Fruit fly (Drosophila melanogaster): ENCODE results near the gene RpS21.

Gene RpS21

DNA sequence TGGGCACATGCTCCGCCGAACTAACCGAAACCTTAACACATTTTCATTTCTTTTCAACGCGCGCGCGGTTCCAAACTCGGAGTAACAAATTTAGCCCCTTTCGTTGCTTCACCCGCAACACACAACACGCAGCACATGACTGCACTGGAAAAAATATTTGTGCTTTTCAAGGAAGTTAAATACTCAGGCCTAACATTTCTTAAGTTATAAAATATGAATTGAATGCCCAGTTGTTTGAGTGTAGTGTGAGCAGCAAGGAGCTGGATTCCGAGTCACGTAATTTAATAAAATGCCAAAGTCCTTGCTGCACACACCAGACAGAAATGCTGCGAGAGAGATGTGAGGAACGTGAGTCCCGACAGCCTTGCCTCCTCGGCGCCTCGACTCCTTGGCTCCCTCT, 45.6 kb downstream of the RpS21 start (continued):
- TF ChIP-seq lola (GFP tag; optimal IDR thresholded peaks at IDR 0.05) (no peak), aop (GFP tag; IDR thresholded peaks at IDR 0.05) (no peak), abd-A (tag; optimal IDR thresholded peaks at IDR 0.05) (peak; percentile 0), jigr1 (GFP tag; IDR thresholded peaks at IDR 0.05) (no peak), Bgb (GFP tag; IDR thresholded peaks at IDR 0.05; ENCODE audit: partially characterized antibody) (no peak)

DNA sequence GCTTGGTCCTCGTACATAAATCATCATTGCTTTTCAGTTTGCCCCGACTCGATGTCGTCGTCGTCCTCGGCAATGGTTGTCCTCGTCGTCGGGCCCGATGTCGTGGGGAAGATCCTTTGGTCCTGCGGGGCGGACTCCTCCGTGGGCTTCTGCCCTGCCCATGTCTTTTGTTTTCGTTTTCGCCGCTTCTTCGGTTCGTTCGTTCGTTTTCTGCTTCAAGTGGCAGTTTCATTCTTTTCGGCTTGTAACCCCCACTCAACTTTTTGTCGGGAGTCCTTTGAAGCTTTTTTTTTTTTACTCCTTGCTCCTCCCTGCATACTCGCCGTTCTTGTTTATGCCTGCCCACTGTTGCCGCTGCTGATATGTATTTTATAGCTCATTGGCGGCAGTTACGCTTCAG, 47.8 kb downstream of the RpS21 start:
- no peak for TF ChIP-seq vfl (GFP tag; optimal IDR thresholded peaks at IDR 0.05)
- no peak for TF ChIP-seq CG10431 (GFP tag; optimal IDR thresholded peaks at IDR 0.05)
- TF ChIP-seq CG12391 (tag; optimal IDR thresholded peaks at IDR 0.05), result no peak
- TF ChIP-seq Deaf1 (tag; optimal IDR thresholded peaks at IDR 0.05), result peak; percentile 80
- no peak for TF ChIP-seq ewg (GFP tag; optimal IDR thresholded peaks at IDR 0.05)
- no peak for TF ChIP-seq CG17829 (tag; optimal IDR thresholded peaks at IDR 0.05)
- TF ChIP-seq Blimp-1 (GFP tag; optimal IDR thresholded peaks at IDR 0.05), result no peak
- TF ChIP-seq ATbp (GFP tag; optimal IDR thresholded peaks at IDR 0.05), result no peak
- TF ChIP-seq Stat92E (GFP tag; optimal IDR thresholded peaks at IDR 0.05), result no peak
- no peak for TF ChIP-seq br (optimal IDR thresholded peaks at IDR 0.05)
- TF ChIP-seq abd-A (tag; optimal IDR thresholded peaks at IDR 0.05), result peak; percentile 28
- no peak for TF ChIP-seq CG17612 (GFP tag; IDR thresholded peaks at IDR 0.05)
- TF ChIP-seq Dip2 (GFP tag; IDR thresholded peaks at IDR 0.05), result no peak
- TF ChIP-seq ranshi (GFP tag; IDR thresholded peaks at IDR 0.05), result no peak; the same call in 1 of the 2 replicates
- TF ChIP-seq CG16815 (GFP tag; optimal IDR thresholded peaks at IDR 0.05), result no peak
- no peak for TF ChIP-seq CG7357 (GFP tag; IDR thresholded peaks at IDR 0.05)
- peak; percentile 57 for TF ChIP-seq CG13894 (tag; optimal IDR thresholded peaks at IDR 0.05)
- no peak for TF ChIP-seq cwo (GFP tag; optimal IDR thresholded peaks at IDR 0.05)
- no peak for TF ChIP-seq Hsf (GFP tag; optimal IDR thresholded peaks at IDR 0.05)
- no peak for TF ChIP-seq CG32532 (GFP tag; IDR thresholded peaks at IDR 0.05)
- TF ChIP-seq CG9932 (GFP tag; IDR thresholded peaks at IDR 0.05), result no peak
- no peak for TF ChIP-seq Abd-B (GFP tag; optimal IDR thresholded peaks at IDR 0.05)
- no peak for TF ChIP-seq CG6854 (GFP tag; optimal IDR thresholded peaks at IDR 0.05)

DNA sequence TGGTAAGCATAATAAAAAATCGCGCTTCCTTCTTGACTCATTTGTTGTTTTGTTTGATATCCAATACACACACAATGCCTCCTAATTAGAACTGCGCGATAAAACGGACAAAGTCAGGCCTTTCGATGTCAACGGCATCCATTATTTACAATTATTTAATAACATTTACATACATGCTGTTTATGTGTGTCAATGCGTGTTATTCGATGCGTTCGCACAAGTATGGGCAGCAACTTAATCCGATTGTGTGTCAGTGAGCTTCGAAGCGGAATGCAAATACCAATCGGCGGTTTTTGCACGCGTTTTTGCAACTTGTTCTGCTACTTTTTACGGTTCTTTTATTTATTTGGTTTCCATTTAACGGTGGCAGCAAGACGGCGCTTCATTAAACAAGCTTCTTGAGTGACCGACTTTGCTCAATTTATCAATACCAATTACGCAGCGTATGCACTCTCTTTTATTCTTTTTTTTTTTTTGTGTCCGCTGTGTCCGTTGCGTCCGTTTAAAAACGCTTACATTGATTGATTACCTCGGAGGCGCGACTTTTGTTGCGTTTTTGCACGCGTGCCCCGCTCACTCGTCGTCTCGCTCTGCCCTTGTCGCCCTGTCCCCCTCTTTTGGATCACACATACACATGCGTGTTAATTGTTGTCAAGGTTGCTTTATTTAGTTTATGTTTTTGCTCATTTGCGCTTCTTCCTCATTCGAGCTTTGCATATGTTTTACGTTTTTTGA, 48.6 kb downstream of the RpS21 start:
- TF ChIP-seq bsh (GFP tag; optimal IDR thresholded peaks at IDR 0.05), result peak in 1 of 2 experiments; percentile 1
- TF ChIP-seq CG6813 (GFP tag; optimal IDR thresholded peaks at IDR 0.05), result peak; percentile 11
- TF ChIP-seq sens (GFP tag), result peak; percentile 73
- peak; percentile 32 for TF ChIP-seq ftz-f1 (GFP tag; optimal IDR thresholded peaks at IDR 0.05)
- TF ChIP-seq CG8281 (tag; optimal IDR thresholded peaks at IDR 0.05), result peak; percentile 16
- peak; percentile 71; the same call in 2 of the 4 replicates for TF ChIP-seq chinmo (GFP tag; IDR thresholded peaks at IDR 0.05; ENCODE audit: partially characterized antibody)
- TF ChIP-seq CG3163 (GFP tag; optimal IDR thresholded peaks at IDR 0.05), result no peak
- TF ChIP-seq crol (GFP tag; IDR thresholded peaks at IDR 0.05), result 0 out of 2 replicates have a peak, but pooled peaks have one; percentile 27
- TF ChIP-seq Hr39 (optimal IDR thresholded peaks at IDR 0.05), result no peak

All from whole organism, embryonic.